Fruit fly (Drosophila melanogaster): ENCODE results near the gene Ilp6.
A peak's percentile ranks its signal among the peaks of the same experiment; 100 is the strongest.

Gene Ilp6

dm6 chrX:2321900-2322555, 12.4 kb downstream of the Ilp6 start (continued):
- TF ChIP-seq salr (GFP tag; optimal IDR thresholded peaks at IDR 0.05) (peak; percentile 44 to 90), CG10631 (GFP tag; optimal IDR thresholded peaks at IDR 0.05) (peak; percentile 91), eg (GFP tag; IDR thresholded peaks at IDR 0.05) (peak; percentile 67), CG11762 (GFP tag; optimal IDR thresholded peaks at IDR 0.05; ENCODE audit: insufficient read depth) (peak; percentile 69), Lpt (GFP tag; optimal IDR thresholded peaks at IDR 0.05) (peak; percentile 65), fd85E (GFP tag; optimal IDR thresholded peaks at IDR 0.05) (peak; percentile 69), CG31627 (GFP tag; optimal IDR thresholded peaks at IDR 0.05) (peak; percentile 98), Eip78C (GFP tag) (peak; percentile 97), CG6854 (GFP tag; optimal IDR thresholded peaks at IDR 0.05) (peak; percentile 89), dsx (GFP tag; optimal IDR thresholded peaks at IDR 0.05; ENCODE audit: poor library complexity, severe bottlenecking) (peak; percentile 88), Ets21C (GFP tag; optimal IDR thresholded peaks at IDR 0.05) (peak; percentile 96), CG8119 (GFP tag; IDR thresholded peaks at IDR 0.05) (peak; percentile 59; the same call in 2 of the 3 replicates), CG8632 (GFP tag; optimal IDR thresholded peaks at IDR 0.05) (peak; percentile 83), CG1621 (tag; optimal IDR thresholded peaks at IDR 0.05) (peak; percentile 92), Eip75B (GFP tag; optimal IDR thresholded peaks at IDR 0.05) (peak; percentile 85), CG4318 (GFP tag; optimal IDR thresholded peaks at IDR 0.05) (no peak), CG32006 (GFP tag; optimal IDR thresholded peaks at IDR 0.05) (peak; percentile 45), CG11902 (GFP tag; optimal IDR thresholded peaks at IDR 0.05) (peak; percentile 93), dac (GFP tag; optimal IDR thresholded peaks at IDR 0.05) (no peak)

dm6 chrX:2320892-2321291, 13.6 kb downstream of the Ilp6 start:
- TF ChIP-seq svp (GFP tag) (peak; percentile 10), CG15336 (GFP tag; IDR thresholded peaks at IDR 0.05) (no peak)

DNA sequence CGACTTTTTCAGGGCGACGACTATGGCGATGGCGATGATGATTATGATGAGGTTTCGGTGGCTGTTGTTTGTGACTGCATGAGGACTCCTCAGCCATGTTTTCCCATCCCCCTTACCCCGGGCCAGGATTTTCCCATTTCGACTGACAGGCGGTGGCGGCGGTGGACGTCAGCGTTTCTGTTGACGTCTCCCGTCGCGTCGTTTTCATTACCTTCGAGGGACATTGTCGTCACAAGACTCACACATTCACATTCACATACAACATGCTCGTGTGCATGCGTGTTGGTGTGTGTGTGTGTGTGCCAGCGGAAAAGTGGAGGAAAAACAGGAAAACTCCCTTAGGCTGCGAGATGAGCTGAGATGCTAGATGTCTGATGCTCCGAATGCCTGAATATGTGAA, 14.7 kb downstream of the Ilp6 start:
- TF ChIP-seq CG4318 (GFP tag; optimal IDR thresholded peaks at IDR 0.05) (no peak), Met (GFP tag; optimal IDR thresholded peaks at IDR 0.05) (no peak), net (GFP tag; optimal IDR thresholded peaks at IDR 0.05) (no peak), Lpt (GFP tag; optimal IDR thresholded peaks at IDR 0.05) (no peak), Hr4 (GFP tag; optimal IDR thresholded peaks at IDR 0.05) (no peak), CG8119 (GFP tag; IDR thresholded peaks at IDR 0.05) (no peak), ss (GFP tag; optimal IDR thresholded peaks at IDR 0.05) (no peak), achi (GFP tag; optimal IDR thresholded peaks at IDR 0.05) (no peak), Sox14 (GFP tag; optimal IDR thresholded peaks at IDR 0.05) (no peak), Gug (GFP tag; IDR thresholded peaks at IDR 0.05) (no peak), CG8319 (GFP tag; optimal IDR thresholded peaks at IDR 0.05) (no peak), Eip93F (GFP tag; optimal IDR thresholded peaks at IDR 0.05) (no peak), pdm3 (GFP tag; optimal IDR thresholded peaks at IDR 0.05) (no peak), CG3919 (GFP tag; optimal IDR thresholded peaks at IDR 0.05) (no peak), lz (GFP tag; optimal IDR thresholded peaks at IDR 0.05) (no peak), vri (GFP tag; optimal IDR thresholded peaks at IDR 0.05) (no peak), CG10631 (GFP tag; optimal IDR thresholded peaks at IDR 0.05) (no peak), CG11294 (GFP tag; IDR thresholded peaks at IDR 0.05) (no peak), fd59A (GFP tag; optimal IDR thresholded peaks at IDR 0.05) (no peak)

dm6 chrX:2318369-2318768, 16.1 kb downstream of the Ilp6 start:
- TF ChIP-seq CG11902 (GFP tag; optimal IDR thresholded peaks at IDR 0.05) (peak; percentile 67), CG1621 (tag; optimal IDR thresholded peaks at IDR 0.05) (peak; percentile 41), Sox15 (GFP tag; optimal IDR thresholded peaks at IDR 0.05) (peak; percentile 49), CG10669 (GFP tag; optimal IDR thresholded peaks at IDR 0.05) (peak; percentile 56), pdm3 (GFP tag; optimal IDR thresholded peaks at IDR 0.05) (peak; percentile 69), topi (GFP tag; optimal IDR thresholded peaks at IDR 0.05) (peak; percentile 76), CG11762 (GFP tag; optimal IDR thresholded peaks at IDR 0.05; ENCODE audit: insufficient read depth) (peak; percentile 51), CG6163 (GFP tag; IDR thresholded peaks at IDR 0.05) (peak; percentile 86), Eip78C (GFP tag) (no peak), fd59A (GFP tag; optimal IDR thresholded peaks at IDR 0.05) (peak; percentile 3), net (GFP tag; optimal IDR thresholded peaks at IDR 0.05) (peak; percentile 44), vri (GFP tag; optimal IDR thresholded peaks at IDR 0.05) (peak; percentile 3), Smox (GFP tag; optimal IDR thresholded peaks at IDR 0.05) (peak; percentile 67), CG9139 (GFP tag; optimal IDR thresholded peaks at IDR 0.05) (no peak), CG32006 (GFP tag; optimal IDR thresholded peaks at IDR 0.05) (peak; percentile 56), Sox14 (GFP tag; optimal IDR thresholded peaks at IDR 0.05) (peak; percentile 69), fkh (GFP tag; optimal IDR thresholded peaks at IDR 0.05) (no peak), CG16779 (tag; optimal IDR thresholded peaks at IDR 0.05) (peak; percentile 5), dsx (GFP tag; optimal IDR thresholded peaks at IDR 0.05; ENCODE audit: poor library complexity, severe bottlenecking) (no peak), Blimp-1 (GFP tag; optimal IDR thresholded peaks at IDR 0.05) (no peak), svp (GFP tag) (peak; percentile 76), CG10631 (GFP tag; optimal IDR thresholded peaks at IDR 0.05) (peak; percentile 61)
